Worm (Caenorhabditis elegans): ENCODE data around the gene pcp-5.

Gene pcp-5

ce11 chrIII:7911621-7912020 lies 4.2 kb upstream of the pcp-5 start, which contains the start of gene ZK688.7 (continued):
- peak; percentile 57 for TF ChIP-seq nhr-129 (tag; optimal IDR thresholded peaks at IDR 0.05)

DNA sequence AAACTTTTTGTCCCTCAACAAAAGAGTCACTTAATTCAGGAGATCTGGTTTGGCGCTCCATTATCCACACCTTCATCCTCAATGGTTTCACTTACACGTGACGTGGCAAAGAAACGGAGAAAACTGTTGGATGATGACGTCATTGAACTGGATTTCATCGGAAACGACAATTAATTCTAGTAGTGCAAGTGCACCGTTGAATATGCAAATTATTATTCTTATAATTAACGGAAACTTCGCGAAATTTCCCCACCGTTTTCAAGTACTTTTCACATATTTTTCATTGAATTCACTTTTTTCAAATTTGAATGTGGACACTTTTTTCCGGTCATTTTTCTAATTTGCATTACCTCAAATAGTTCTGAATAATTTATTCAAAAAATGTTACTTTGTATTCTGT lies 1.8 kb upstream of the pcp-5 start, which contains the start of gene ZK688.1:
TSS of gene ZK688.1 (plus strand) at position 301 of the 400 bp plus-strand sequence.
- TF ChIP-seq gmeb-1 (tag; optimal IDR thresholded peaks at IDR 0.05) = no peak
- no peak for TF ChIP-seq nhr-25 (tag; optimal IDR thresholded peaks at IDR 0.05)
- no peak for TF ChIP-seq unc-39 (tag; optimal IDR thresholded peaks at IDR 0.05)
- TF ChIP-seq nhr-12 (tag; optimal IDR thresholded peaks at IDR 0.05) = no peak
- no peak for TF ChIP-seq R02D3.7 (tag; optimal IDR thresholded peaks at IDR 0.05)
- no peak for TF ChIP-seq nhr-21 (tag; optimal IDR thresholded peaks at IDR 0.05)
- no peak for TF ChIP-seq ceh-82 (tag; optimal IDR thresholded peaks at IDR 0.05)
- no peak for TF ChIP-seq zag-1 (tag; optimal IDR thresholded peaks at IDR 0.05)
- no peak for TF ChIP-seq nhr-77 (tag; optimal IDR thresholded peaks at IDR 0.05)
- no peak for TF ChIP-seq elt-1 (tag; optimal IDR thresholded peaks at IDR 0.05)
- no peak for TF ChIP-seq nhr-10 (tag; optimal IDR thresholded peaks at IDR 0.05)
- TF ChIP-seq ztf-4 (tag; optimal IDR thresholded peaks at IDR 0.05) = no peak

ce11 chrIII:7903427-7903826 lies 4.0 kb downstream of the pcp-5 start:
- TF ChIP-seq elt-1 (tag; optimal IDR thresholded peaks at IDR 0.05) (no peak), mdl-1 (tag; optimal IDR thresholded peaks at IDR 0.05) (no peak), ztf-4 (tag; optimal IDR thresholded peaks at IDR 0.05) (no peak), nhr-77 (tag; optimal IDR thresholded peaks at IDR 0.05) (no peak), dmd-4 (tag; optimal IDR thresholded peaks at IDR 0.05) (no peak), ztf-1 (GFP tag; conservative IDR thresholded peaks at IDR 0.05) (no peak), sma-9 (GFP tag; optimal IDR thresholded peaks at IDR 0.05) (no peak), sma-9 (tag; optimal IDR thresholded peaks at IDR 0.05) (no peak), alr-1 (tag; optimal IDR thresholded peaks at IDR 0.05) (no peak), mbf-1 (tag; optimal IDR thresholded peaks at IDR 0.05) (no peak), nhr-6 (tag; optimal IDR thresholded peaks at IDR 0.05) (no peak)

ce11 chrIII:7900733-7901132 lies 6.7 kb downstream of the pcp-5 start, which contains the start of gene best-24:
Gene best-24, plus strand, starts transcription at chrIII:7901033.
- TF ChIP-seq skn-1 (tag; optimal IDR thresholded peaks at IDR 0.05) (no peak), C34F6.9 (tag; optimal IDR thresholded peaks at IDR 0.05) (no peak), ZK546.5 (tag; optimal IDR thresholded peaks at IDR 0.05) (no peak), nhr-237 (tag; optimal IDR thresholded peaks at IDR 0.05) (no peak), nhr-10 (tag; optimal IDR thresholded peaks at IDR 0.05) (no peak), alr-1 (tag; optimal IDR thresholded peaks at IDR 0.05) (no peak), mdl-1 (tag; optimal IDR thresholded peaks at IDR 0.05) (no peak), sma-3 (GFP tag; optimal IDR thresholded peaks at IDR 0.05) (no peak), dmd-4 (tag; optimal IDR thresholded peaks at IDR 0.05) (no peak), elt-3 (tag; optimal IDR thresholded peaks at IDR 0.05) (no peak)

DNA sequence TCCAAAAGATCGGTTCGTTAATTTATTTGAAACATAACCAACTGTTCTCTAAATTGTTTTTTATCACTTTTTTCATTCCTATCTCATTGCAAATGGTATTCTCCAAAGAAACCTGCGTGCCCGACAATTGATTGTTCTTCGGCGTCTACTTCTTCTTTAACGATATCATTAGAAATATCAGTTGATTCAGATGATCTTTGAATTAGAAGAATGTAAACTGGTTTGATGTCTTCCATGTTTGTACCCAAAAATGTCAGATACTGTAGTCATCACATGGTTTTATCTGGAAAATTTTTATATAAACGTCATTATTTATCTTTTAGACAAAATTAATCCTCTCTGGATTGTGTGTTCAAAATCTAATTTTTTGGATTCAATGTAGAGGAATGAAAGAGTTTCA lies 9.7 kb downstream of the pcp-5 start:
- TF ChIP-seq ztf-11 (tag; optimal IDR thresholded peaks at IDR 0.05) (no peak), C34F6.9 (tag; optimal IDR thresholded peaks at IDR 0.05) (no peak), nhr-77 (tag; optimal IDR thresholded peaks at IDR 0.05) (no peak), skn-1 (tag; optimal IDR thresholded peaks at IDR 0.05) (no peak), peb-1 (tag; optimal IDR thresholded peaks at IDR 0.05) (no peak), zag-1 (tag; optimal IDR thresholded peaks at IDR 0.05) (no peak), R02D3.7 (tag; optimal IDR thresholded peaks at IDR 0.05) (no peak), lsy-2 (tag; optimal IDR thresholded peaks at IDR 0.05) (peak in 1 of 2 experiments; percentile 48), nhr-21 (tag; optimal IDR thresholded peaks at IDR 0.05) (peak; percentile 81), nhr-10 (tag; optimal IDR thresholded peaks at IDR 0.05) (no peak), blmp-1 (tag; optimal IDR thresholded peaks at IDR 0.05; ENCODE audit: insufficient read depth) (peak; percentile 1), sma-9 (GFP tag; optimal IDR thresholded peaks at IDR 0.05) (peak; percentile 73), sma-9 (tag; optimal IDR thresholded peaks at IDR 0.05) (no peak), gmeb-1 (tag; optimal IDR thresholded peaks at IDR 0.05) (peak; percentile 45), nhr-6 (tag; optimal IDR thresholded peaks at IDR 0.05) (no peak), nhr-129 (tag; optimal IDR thresholded peaks at IDR 0.05) (no peak), Y55F3AM.14 (GFP tag; optimal IDR thresholded peaks at IDR 0.05) (no peak), sma-3 (GFP tag; optimal IDR thresholded peaks at IDR 0.05) (peak; percentile 55), ama-1 (optimal IDR thresholded peaks at IDR 0.05) (no peak), nhr-25 (tag; optimal IDR thresholded peaks at IDR 0.05) (peak; percentile 76), sem-4 (tag; optimal IDR thresholded peaks at IDR 0.05) (no peak)
